Worm (Caenorhabditis elegans): ENCODE measurements around the gene D2023.4.

ce11 chrV:11820551-11820950 lies 5.0 kb downstream of the D2023.4 start:
- TF ChIP-seq med-1 (GFP tag; optimal IDR thresholded peaks at IDR 0.05; ENCODE audit: insufficient read depth) (no peak), T22C8.4 (GFP tag; IDR thresholded peaks at IDR 0.05) (no peak), flt-1 (GFP tag; IDR thresholded peaks at IDR 0.05) (no peak), cog-1 (tag; optimal IDR thresholded peaks at IDR 0.05) (no peak), ztf-23 (GFP tag; IDR thresholded peaks at IDR 0.05) (no peak), ztf-29 (GFP tag; IDR thresholded peaks at IDR 0.05) (no peak), tab-1 (GFP tag; IDR thresholded peaks at IDR 0.05) (no peak)
